Fruit fly (Drosophila melanogaster) Kc167 (cell line): ENCODE data around the gene Tep4.

Experiments used
- Myc ChIP-seq: fragments of >200 bp; optimal IDR thresholded peaks from 2 replicates; lab custom pipeline; 2017; ENCODE audit warnings: missing external identifiers
- Sin3A ChIP-seq: fragments of >200 bp; optimal IDR thresholded peaks from 2 replicates; lab custom pipeline; 2018; ENCODE audit warnings: missing external identifiers
- h ChIP-seq: fragments of >200 bp; optimal IDR thresholded peaks from 3 replicates; lab custom pipeline; 2018; ENCODE audit warnings: missing external identifiers
- insv ChIP-seq: fragments of >200 bp; optimal IDR thresholded peaks from 3 replicates; lab custom pipeline; 2018; ENCODE audit warnings: missing external identifiers
- psq ChIP-seq: fragments of >200 bp; optimal IDR thresholded peaks from 2 replicates; lab custom pipeline; 2017; ENCODE audit warnings: missing external identifiers
- ttk ChIP-seq: sonication (Bioruptor generic); optimal IDR thresholded peaks from 2 replicates; lab custom pipeline; 2017; ENCODE audit warnings: missing external identifiers

The Tep4 gene

dm6 chr2L:19548158-19548557 lies at the start of gene Tep4:
TSS of gene Tep4 (plus strand) at chr2L:19548507.
- no peak for TF ChIP-seq h (lab: Kevin White, UChicago)
- TF ChIP-seq Myc (lab: Kevin White, UChicago): no peak

DNA sequence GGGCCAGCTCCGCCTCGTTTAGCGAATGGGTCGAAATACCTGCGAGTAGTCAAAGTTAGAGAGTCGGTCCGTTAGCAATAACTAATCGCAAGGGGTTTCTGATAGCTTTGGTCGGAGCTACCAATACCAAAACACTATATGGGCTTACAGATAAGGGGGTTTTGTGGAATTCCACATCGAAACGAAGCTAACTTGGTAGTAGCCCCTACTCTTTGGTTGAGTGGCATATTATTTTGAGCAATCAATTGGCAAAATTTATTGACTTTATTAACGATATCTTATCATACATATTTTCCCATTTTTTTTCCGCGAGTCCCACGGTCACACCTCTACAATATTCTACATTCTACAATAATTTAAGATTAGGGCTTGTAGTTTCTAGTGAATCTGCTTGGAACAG lies 42.0 kb upstream of the Tep4 start:
- TF ChIP-seq psq (lab: Kevin White, UChicago): no peak
- no peak for TF ChIP-seq Myc (lab: Kevin White, UChicago)
- TF ChIP-seq h (lab: Kevin White, UChicago): no peak
- TF ChIP-seq Sin3A (lab: Kevin White, UChicago): no peak
- no peak for TF ChIP-seq insv (lab: Kevin White, UChicago)
- TF ChIP-seq ttk: no peak

DNA sequence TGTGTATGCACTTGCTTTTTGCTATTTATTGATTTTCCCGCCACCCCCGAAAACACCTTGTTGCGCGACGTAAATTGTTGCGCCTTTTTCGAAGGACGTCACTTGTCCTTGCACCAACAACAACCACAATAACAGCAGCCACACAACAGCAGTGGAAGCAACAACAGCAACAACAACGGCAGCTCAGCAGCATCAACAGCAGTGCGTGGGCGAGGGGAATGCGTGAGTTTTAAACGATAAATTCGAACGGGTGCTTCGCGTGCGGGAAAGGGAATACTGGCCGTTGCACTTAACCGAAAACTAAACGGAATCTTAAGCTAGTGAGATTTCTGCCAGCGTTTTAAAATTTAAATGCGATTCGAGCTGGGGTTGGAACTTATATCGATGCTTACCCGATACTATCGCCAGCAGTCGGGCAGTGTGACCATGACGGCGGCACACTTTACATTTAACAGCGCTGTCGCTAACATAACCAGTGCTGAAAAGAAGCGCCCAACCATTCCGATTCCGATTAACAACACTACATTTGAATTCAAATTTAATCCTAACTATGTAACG lies 39.9 kb upstream of the Tep4 start, which contains the start of gene cyst:
cyst (minus strand) TSS at position 404 of the 558 bp plus-strand sequence.
- TF ChIP-seq psq (lab: Kevin White, UChicago) (no peak), Myc (lab: Kevin White, UChicago) (no peak), ttk (no peak), Sin3A (lab: Kevin White, UChicago) (no peak), h (lab: Kevin White, UChicago) (no peak), insv (lab: Kevin White, UChicago) (no peak)

dm6 chr2L:19512184-19512583 lies 36.1 kb upstream of the Tep4 start:
- TF ChIP-seq Myc (lab: Kevin White, UChicago): no peak
- TF ChIP-seq psq (lab: Kevin White, UChicago): no peak
- no peak for TF ChIP-seq insv (lab: Kevin White, UChicago)
- TF ChIP-seq ttk: no peak
- TF ChIP-seq Sin3A (lab: Kevin White, UChicago): no peak
- no peak for TF ChIP-seq h (lab: Kevin White, UChicago)

- TF ChIP-seq psq (lab: Kevin White, UChicago): no peak
- no peak for TF ChIP-seq h (lab: Kevin White, UChicago)
- TF ChIP-seq Myc (lab: Kevin White, UChicago): no peak
- TF ChIP-seq Sin3A (lab: Kevin White, UChicago): no peak
- TF ChIP-seq ttk: no peak
- no peak for TF ChIP-seq insv (lab: Kevin White, UChicago)
These were observed 32.2 kb upstream of the Tep4 start for dm6 chr2L:19516062-19516461.

DNA sequence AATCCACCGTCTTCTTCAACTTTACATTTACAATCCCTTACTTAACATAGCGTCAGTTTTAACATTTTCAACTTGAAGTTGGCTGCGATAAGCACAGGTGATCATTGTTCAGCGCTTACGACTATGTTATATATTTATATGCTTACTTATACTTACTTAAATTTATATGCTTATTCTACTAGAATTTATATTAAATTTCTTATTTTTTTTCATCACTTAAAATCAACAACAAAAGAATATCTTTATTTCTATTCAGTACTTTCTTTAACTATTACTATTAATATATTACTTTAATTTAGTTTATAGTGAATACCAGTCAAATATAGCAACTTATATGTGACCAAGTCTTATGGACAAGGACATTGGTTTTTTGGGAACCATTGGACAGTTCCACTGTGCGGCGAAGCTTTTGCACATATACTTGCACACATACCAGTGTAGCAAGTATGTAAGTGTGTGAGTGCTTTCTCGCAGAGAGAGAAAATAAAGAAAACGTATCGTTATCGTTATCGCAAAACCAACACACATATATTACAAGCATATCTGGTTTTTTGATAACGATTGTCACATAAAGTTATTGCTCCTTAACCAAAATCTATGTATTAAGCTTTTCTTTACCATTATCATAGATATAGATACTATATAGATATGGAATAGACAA lies 31.0 kb upstream of the Tep4 start, which contains the start of gene Hasp:
Hasp (minus strand) TSS at position 51 of the 661 bp plus-strand sequence.
- TF ChIP-seq h (lab: Kevin White, UChicago) (no peak), psq (lab: Kevin White, UChicago) (no peak), ttk (no peak), Myc (lab: Kevin White, UChicago) (no peak), insv (lab: Kevin White, UChicago) (no peak), Sin3A (lab: Kevin White, UChicago) (no peak)

DNA sequence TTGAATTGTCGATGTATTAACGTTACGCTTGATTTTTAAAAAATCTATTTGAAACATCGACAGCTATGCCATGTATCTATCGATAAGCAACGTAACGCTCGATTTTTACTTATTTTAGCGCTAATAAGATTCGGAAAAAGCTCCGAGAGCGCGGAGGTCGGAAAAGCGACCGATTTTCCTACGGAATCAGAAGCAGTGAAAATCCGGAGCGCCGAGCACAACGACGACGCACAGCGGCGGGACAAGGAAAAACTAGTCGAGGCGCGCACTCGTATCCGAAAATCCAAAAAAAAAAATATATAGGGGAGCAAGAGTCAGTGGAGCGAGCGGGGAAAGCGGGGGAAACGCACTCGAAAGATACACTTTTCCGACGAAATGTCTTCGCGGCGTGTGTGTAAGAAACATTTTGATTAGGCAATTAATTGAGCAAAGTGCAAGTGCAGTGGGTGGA lies 29.6 kb upstream of the Tep4 start, which contains the start of gene CG10132:
CG10132 (plus strand) TSS at position 189 of the 451 bp plus-strand sequence.
- TF ChIP-seq Myc (lab: Kevin White, UChicago): no peak
- no peak for TF ChIP-seq h (lab: Kevin White, UChicago)
- TF ChIP-seq insv (lab: Kevin White, UChicago): no peak
- TF ChIP-seq psq (lab: Kevin White, UChicago): no peak
- no peak for TF ChIP-seq Sin3A (lab: Kevin White, UChicago)
- TF ChIP-seq ttk: no peak

DNA sequence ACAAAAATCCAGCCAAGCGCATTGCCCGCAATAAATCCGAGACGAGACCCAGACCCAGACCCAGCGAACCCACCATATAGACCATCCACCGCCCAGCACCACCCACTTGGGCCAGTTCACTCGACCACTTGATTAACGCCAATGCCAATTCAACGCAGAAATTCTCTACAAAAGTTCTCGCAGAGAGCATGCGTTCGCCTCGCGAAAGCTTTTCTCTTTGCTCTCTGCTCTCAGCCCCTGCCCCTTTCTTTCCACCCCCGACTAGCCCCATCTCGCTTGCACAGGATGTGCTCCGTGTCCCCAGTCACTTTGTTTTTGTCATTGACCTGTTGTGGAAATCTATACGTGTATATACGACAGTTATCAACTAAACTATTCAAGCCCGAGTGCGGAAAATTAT lies 28.7 kb upstream of the Tep4 start:
- no peak for TF ChIP-seq psq (lab: Kevin White, UChicago)
- TF ChIP-seq ttk: no peak
- TF ChIP-seq Sin3A (lab: Kevin White, UChicago): no peak
- no peak for TF ChIP-seq Myc (lab: Kevin White, UChicago)
- no peak for TF ChIP-seq h (lab: Kevin White, UChicago)
- TF ChIP-seq insv (lab: Kevin White, UChicago): no peak

- TF ChIP-seq ttk: no peak
- TF ChIP-seq Sin3A (lab: Kevin White, UChicago): no peak
- TF ChIP-seq insv (lab: Kevin White, UChicago): no peak
- no peak for TF ChIP-seq Myc (lab: Kevin White, UChicago)
- no peak for TF ChIP-seq psq (lab: Kevin White, UChicago)
- TF ChIP-seq h (lab: Kevin White, UChicago): no peak
These were observed 22.0 kb upstream of the Tep4 start, which contains the start of the genes Dpm1 and CG10137 for dm6 chr2L:19526316-19526715. TSS of gene Dpm1 (minus strand) at chr2L:19526368. TSS of gene CG10137 (plus strand) at chr2L:19526686.

- TF ChIP-seq Sin3A (lab: Kevin White, UChicago): no peak
- TF ChIP-seq psq (lab: Kevin White, UChicago): no peak
These were observed 21.5 kb upstream of the Tep4 start for dm6 chr2L:19526844-19527243.

DNA sequence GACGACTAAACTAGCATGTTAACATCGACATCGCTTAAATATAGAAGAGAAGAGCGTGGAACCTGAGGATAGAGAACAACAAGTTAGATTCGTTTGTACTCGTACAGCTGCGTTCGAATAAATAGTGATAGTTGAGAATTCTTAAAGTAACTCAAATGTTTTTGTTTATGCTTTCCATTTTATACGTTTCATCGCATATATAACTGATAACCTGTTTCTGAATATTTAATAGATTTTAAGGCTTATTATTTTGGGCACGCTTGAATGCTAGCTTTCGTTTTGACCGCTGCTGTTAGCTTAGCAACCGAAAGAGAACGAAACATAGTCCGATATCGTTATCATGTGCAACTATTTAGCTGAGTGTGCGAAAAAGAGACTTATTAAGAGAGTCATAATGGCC lies 20.0 kb upstream of the Tep4 start:
- TF ChIP-seq Sin3A (lab: Kevin White, UChicago): no peak
- no peak for TF ChIP-seq psq (lab: Kevin White, UChicago)
- TF ChIP-seq ttk: no peak
- no peak for TF ChIP-seq h (lab: Kevin White, UChicago)
- TF ChIP-seq Myc (lab: Kevin White, UChicago): no peak
- TF ChIP-seq insv (lab: Kevin White, UChicago): no peak

dm6 chr2L:19530092-19530491 lies 18.2 kb upstream of the Tep4 start, which contains the start of gene CG10165:
TSS of gene CG10165 (minus strand) at chr2L:19530305.
- TF ChIP-seq h (lab: Kevin White, UChicago): no peak
- TF ChIP-seq ttk: no peak
- no peak for TF ChIP-seq Sin3A (lab: Kevin White, UChicago)
- TF ChIP-seq psq (lab: Kevin White, UChicago): no peak
- no peak for TF ChIP-seq insv (lab: Kevin White, UChicago)
- no peak for TF ChIP-seq Myc (lab: Kevin White, UChicago)
